Worm (Caenorhabditis elegans) whole organism, late embryonic: ENCODE results near the gene C46C2.6.

Experiments used
- ama-1 ChIP-seq: fragments of 150-350 bp; optimal IDR thresholded peaks from 2 replicates; lab custom pipeline; 2014
- ceh-24 ChIP-seq: sonication (generic microtip); optimal IDR thresholded peaks from 2 replicates; lab custom pipeline; 2016; ENCODE audit warnings: mild to moderate bottlenecking, missing genetic modification characterization, missing compliant biosample characterization
- ceh-30 ChIP-seq: fragments of 150-350 bp; optimal IDR thresholded peaks from 2 replicates; lab custom pipeline; 2014; ENCODE audit warnings: missing biosample characterization, missing genetic modification characterization
- elt-4 ChIP-seq: sonication (generic microtip); optimal IDR thresholded peaks from 2 replicates; lab custom pipeline; 2016; ENCODE audit warnings: missing genetic modification characterization, missing compliant biosample characterization
- pqm-1 ChIP-seq: sonication (generic microtip); optimal IDR thresholded peaks from 2 replicates; lab custom pipeline; 2016; ENCODE audit warnings: missing genetic modification characterization, missing compliant biosample characterization
- tbx-2 ChIP-seq: sonication (generic microtip); optimal IDR thresholded peaks from 2 replicates; lab custom pipeline; 2016; ENCODE audit warnings: missing genetic modification characterization, missing compliant biosample characterization
- unc-42 ChIP-seq: sonication (generic microtip); optimal IDR thresholded peaks from 2 replicates; lab custom pipeline; 2016; ENCODE audit warnings: missing genotype, missing genetic modification characterization, missing compliant biosample characterization
- unc-55 ChIP-seq: sonication (generic microtip); optimal IDR thresholded peaks from 2 replicates; lab custom pipeline; 2017; ENCODE audit warnings: missing biosample characterization, missing genetic modification reagents, missing genetic modification characterization

- no peak for TF ChIP-seq ceh-30
- TF ChIP-seq elt-4 (tag; lab: Kevin White, UChicago) = no peak
- TF ChIP-seq ama-1 (lab: Kevin White, UChicago) = no peak
- no peak for TF ChIP-seq tbx-2
- no peak for TF ChIP-seq pqm-1
- no peak for TF ChIP-seq unc-55
- no peak for TF ChIP-seq ceh-24 (tag; lab: Kevin White, UChicago)
- TF ChIP-seq unc-42 (tag; lab: Kevin White, UChicago) = no peak
Observed at ce11 chrIV:9227650-9228049, 15.4 kb downstream of the C46C2.6 start.
